Fruit fly (Drosophila melanogaster) whole organism, embryonic: ENCODE data around the gene Atg6.

Experiments used
- Ada2b ChIP-seq: fragments of 200-800 bp; sonication (Bioruptor generic); IDR thresholded peaks from 2 replicates; pipeline ENCODE4 v1.3.6; 2022; ENCODE audit warnings: missing biosample characterization, missing genetic modification characterization
- Asciz ChIP-seq: fragments of 200-800 bp; sonication (Bioruptor generic); optimal IDR thresholded peaks from 2 replicates; lab custom pipeline; 2017; ENCODE audit warnings: missing biosample characterization, mild to moderate bottlenecking, missing genetic modification characterization, missing genetic modification reagents
- CG1024 ChIP-seq: fragments of 200-800 bp; sonication (Bioruptor generic); IDR thresholded peaks from 2 replicates; pipeline ENCODE4 v1.3.6; 2022; ENCODE audit warnings: missing biosample characterization, missing genetic modification characterization
- CG10274 ChIP-seq: fragments of 200-800 bp; sonication (Bioruptor generic); optimal IDR thresholded peaks from 3 replicates; lab custom pipeline; 2017; ENCODE audit warnings: missing biosample characterization, mild to moderate bottlenecking, missing genetic modification characterization
- CG11504 ChIP-seq: fragments of 200-800 bp; sonication (Bioruptor generic); optimal IDR thresholded peaks from 3 replicates; lab custom pipeline; 2019; ENCODE audit warnings: missing biosample characterization, mild to moderate bottlenecking, missing genetic modification characterization, moderate library complexity
- CG11723 ChIP-seq: fragments of 200-800 bp; sonication (Bioruptor generic); optimal IDR thresholded peaks from 2 replicates; lab custom pipeline; 2017; ENCODE audit warnings: missing biosample characterization, mild to moderate bottlenecking, missing genetic modification characterization
- CG12219 ChIP-seq: fragments of 200-800 bp; sonication (Bioruptor generic); optimal IDR thresholded peaks from 3 replicates; lab custom pipeline; 2018; ENCODE audit warnings: missing biosample characterization, mild to moderate bottlenecking, missing genetic modification characterization
- CG12391 ChIP-seq: fragments of 200-800 bp; sonication (Bioruptor generic); optimal IDR thresholded peaks from 3 replicates; lab custom pipeline; 2018; ENCODE audit warnings: missing biosample characterization, mild to moderate bottlenecking, missing genetic modification characterization, moderate library complexity
- CG1603 ChIP-seq: fragments of 200-800 bp; sonication (Bioruptor generic); optimal IDR thresholded peaks from 2 replicates; lab custom pipeline; 2019; ENCODE audit warnings: missing biosample characterization, mild to moderate bottlenecking, missing genetic modification characterization, moderate library complexity
- CG1647 ChIP-seq: fragments of 200-800 bp; sonication (Bioruptor generic); optimal IDR thresholded peaks from 3 replicates; lab custom pipeline; 2016; ENCODE audit warnings: missing biosample characterization, missing genetic modification characterization
- CG16815 ChIP-seq: fragments of 200-800 bp; sonication (Bioruptor generic); optimal IDR thresholded peaks from 3 replicates; lab custom pipeline; 2017; ENCODE audit warnings: missing biosample characterization, mild to moderate bottlenecking, missing genetic modification characterization
- CG18262 ChIP-seq: fragments of 200-800 bp; optimal IDR thresholded peaks from 3 replicates; lab custom pipeline; 2019; ENCODE audit warnings: missing biosample characterization, mild to moderate bottlenecking, missing genetic modification characterization, moderate library complexity
- CG2116 ChIP-seq: fragments of 200-800 bp; sonication (Bioruptor generic); optimal IDR thresholded peaks from 3 replicates; lab custom pipeline; 2018; ENCODE audit warnings: missing biosample characterization, mild to moderate bottlenecking, missing genetic modification characterization
- CG2678 ChIP-seq: fragments of 200-800 bp; sonication (Bioruptor generic); optimal IDR thresholded peaks from 3 replicates; lab custom pipeline; 2019; ENCODE audit warnings: missing biosample characterization, mild to moderate bottlenecking, missing genetic modification characterization, moderate library complexity
- CG2712 ChIP-seq: fragments of 200-800 bp; optimal IDR thresholded peaks from 3 replicates; lab custom pipeline; 2019; ENCODE audit warnings: missing biosample characterization, mild to moderate bottlenecking, missing genetic modification characterization, moderate library complexity
- CG2889 ChIP-seq: fragments of 200-800 bp; sonication (Bioruptor generic); IDR thresholded peaks from 3 replicates; pipeline ENCODE4 v1.3.6; 2022; ENCODE audit warnings: missing biosample characterization, missing genetic modification characterization
- CG3281 ChIP-seq: fragments of 200-800 bp; sonication (Bioruptor generic); optimal IDR thresholded peaks from 3 replicates; lab custom pipeline; 2017; ENCODE audit warnings: missing biosample characterization, mild to moderate bottlenecking, missing genetic modification characterization
- CG4282 ChIP-seq: fragments of 200-800 bp; sonication (Bioruptor generic); optimal IDR thresholded peaks from 2 replicates; lab custom pipeline; 2016; ENCODE audit warnings: missing biosample characterization, missing genetic modification characterization
- CG7786 ChIP-seq: fragments of 200-800 bp; sonication (Bioruptor generic); optimal IDR thresholded peaks from 2 replicates; lab custom pipeline; 2016; ENCODE audit warnings: missing biosample characterization, missing genetic modification characterization
- CG8765 ChIP-seq: fragments of 200-800 bp; sonication (Bioruptor generic); IDR thresholded peaks from 2 replicates; pipeline ENCODE4 v1.3.6; 2022; ENCODE audit warnings: missing biosample characterization, missing genetic modification characterization
- CG9215 ChIP-seq: fragments of 200-800 bp; sonication (Bioruptor generic); IDR thresholded peaks from 2 replicates; pipeline ENCODE4 v1.3.6; 2022; ENCODE audit warnings: missing biosample characterization, missing genetic modification characterization
- Dbx ChIP-seq: fragments of 200-800 bp; sonication (Bioruptor generic); IDR thresholded peaks from 3 replicates; pipeline ENCODE4 v1.3.6; 2022; ENCODE audit warnings: missing biosample characterization, missing genetic modification characterization
- Dll ChIP-seq: fragments of 200-800 bp; sonication (Bioruptor generic); IDR thresholded peaks from 4 replicates; pipeline ENCODE4 v1.3.6; 2022; ENCODE audit warnings: missing biosample characterization, missing genetic modification characterization; ENCODE audit not compliant: partially characterized antibody
- Eip74EF ChIP-seq, 2 experiments: fragments of 200-800 bp in 1 of 2; fragments of >200 bp in 1 of 2; sonication (Bioruptor generic) in 1 of 2; optimal IDR thresholded peaks; 2 replicates each; lab custom pipeline; 2017 to 2019; ENCODE audit warnings: missing biosample characterization in 2 of 2, missing genetic modification characterization in 2 of 2, mild to moderate bottlenecking in 1 of 2, moderate library complexity in 1 of 2
- H15 ChIP-seq: fragments of 200-800 bp; sonication (Bioruptor generic); IDR thresholded peaks from 3 replicates; pipeline ENCODE4 v1.3.6; 2022; ENCODE audit warnings: missing biosample characterization, missing genetic modification characterization
- NfI ChIP-seq: fragments of 200-800 bp; sonication (Bioruptor generic); optimal IDR thresholded peaks from 3 replicates; lab custom pipeline; 2018; ENCODE audit warnings: missing biosample characterization, mild to moderate bottlenecking, missing genetic modification characterization, moderate library complexity
- Oaz ChIP-seq: fragments of 200-800 bp; sonication (Bioruptor generic); IDR thresholded peaks from 2 replicates; pipeline ENCODE4 v1.3.6; 2022; ENCODE audit warnings: missing biosample characterization, missing genetic modification characterization
- PHDP ChIP-seq: fragments of 200-800 bp; sonication (Bioruptor generic); optimal IDR thresholded peaks from 3 replicates; lab custom pipeline; 2018; ENCODE audit warnings: missing biosample characterization, mild to moderate bottlenecking, missing genetic modification characterization, moderate library complexity
- Ptx1 ChIP-seq: fragments of 200-800 bp; sonication (Bioruptor generic); IDR thresholded peaks from 2 replicates; pipeline ENCODE4 v1.3.6; 2022; ENCODE audit warnings: missing biosample characterization, missing genetic modification characterization
- amos ChIP-seq: fragments of 200-800 bp; sonication (Bioruptor generic); IDR thresholded peaks from 2 replicates; pipeline ENCODE4 v1.3.6; 2022; ENCODE audit warnings: missing biosample characterization, missing genetic modification characterization; ENCODE audit not compliant: partially characterized antibody
- ato ChIP-seq: fragments of 200-800 bp; sonication (Bioruptor generic); IDR thresholded peaks from 2 replicates; pipeline ENCODE4 v1.3.6; 2022; ENCODE audit warnings: missing biosample characterization, missing genetic modification characterization; ENCODE audit not compliant: partially characterized antibody
- cad ChIP-seq: fragments of >200 bp; optimal IDR thresholded peaks from 2 replicates; lab custom pipeline; 2017; ENCODE audit warnings: missing biosample characterization, missing genetic modification characterization
- caup ChIP-seq: fragments of 200-800 bp; sonication (Bioruptor generic); optimal IDR thresholded peaks from 3 replicates; lab custom pipeline; 2017; ENCODE audit warnings: missing biosample characterization, mild to moderate bottlenecking, missing genetic modification characterization, moderate library complexity; ENCODE audit not compliant: severe bottlenecking
- corto ChIP-seq: fragments of 200-800 bp; sonication (Bioruptor generic); optimal IDR thresholded peaks from 2 replicates; lab custom pipeline; 2016; ENCODE audit warnings: missing biosample characterization, mild to moderate bottlenecking, missing genetic modification characterization, moderate library complexity
- dmrt11E ChIP-seq: fragments of 200-800 bp; sonication (Bioruptor generic); optimal IDR thresholded peaks from 3 replicates; lab custom pipeline; 2018; ENCODE audit warnings: missing biosample characterization, mild to moderate bottlenecking, missing genetic modification characterization, moderate library complexity
- dmrt99B ChIP-seq: fragments of 200-800 bp; sonication (Bioruptor generic); optimal IDR thresholded peaks from 2 replicates; lab custom pipeline; 2018; ENCODE audit warnings: missing biosample characterization, mild to moderate bottlenecking, missing genetic modification characterization, moderate library complexity
- ems ChIP-seq: fragments of 200-800 bp; sonication (Bioruptor generic); optimal IDR thresholded peaks from 3 replicates; lab custom pipeline; 2016; ENCODE audit warnings: missing biosample characterization, missing genetic modification characterization
- ftz-f1 ChIP-seq: fragments of 200-800 bp; sonication (Bioruptor generic); optimal IDR thresholded peaks from 2 replicates; lab custom pipeline; 2016; ENCODE audit warnings: missing biosample characterization, missing genetic modification characterization
- gcm ChIP-seq: fragments of 200-800 bp; sonication (Bioruptor generic); optimal IDR thresholded peaks from 2 replicates; lab custom pipeline; 2019; ENCODE audit warnings: missing biosample characterization, mild to moderate bottlenecking, missing genetic modification characterization, moderate library complexity
- grn ChIP-seq: fragments of 200-800 bp; sonication (Bioruptor generic); optimal IDR thresholded peaks from 3 replicates; lab custom pipeline; 2017; ENCODE audit warnings: missing biosample characterization, missing genetic modification characterization
- ham ChIP-seq: fragments of 200-800 bp; sonication (Bioruptor generic); IDR thresholded peaks from 2 replicates; pipeline ENCODE4 v1.3.6; 2022; ENCODE audit warnings: missing biosample characterization, missing genetic modification characterization
- ind ChIP-seq: fragments of 200-800 bp; sonication (Bioruptor generic); optimal IDR thresholded peaks from 3 replicates; lab custom pipeline; 2016; ENCODE audit warnings: missing biosample characterization, missing genetic modification characterization
- klu ChIP-seq: fragments of 200-800 bp; sonication (Bioruptor generic); IDR thresholded peaks from 2 replicates; pipeline ENCODE4 v1.3.6; 2022; ENCODE audit warnings: missing biosample characterization, missing genetic modification characterization
- odd ChIP-seq: fragments of 200-800 bp; sonication (Bioruptor generic); optimal IDR thresholded peaks from 2 replicates; lab custom pipeline; 2017; ENCODE audit warnings: missing biosample characterization, mild to moderate bottlenecking, missing genetic modification characterization
- pum ChIP-seq: fragments of 200-800 bp; sonication (Bioruptor generic); optimal IDR thresholded peaks from 2 replicates; lab custom pipeline; 2016; ENCODE audit warnings: missing biosample characterization, missing genetic modification characterization
- ranshi ChIP-seq: fragments of 200-800 bp; sonication (Bioruptor generic); IDR thresholded peaks from 2 replicates; pipeline ENCODE4 v1.3.6; 2022; ENCODE audit warnings: missing biosample characterization, missing genetic modification characterization
- sug ChIP-seq: fragments of 200-800 bp; optimal IDR thresholded peaks from 2 replicates; lab custom pipeline; 2019; ENCODE audit warnings: missing biosample characterization, mild to moderate bottlenecking, missing genetic modification characterization, moderate library complexity
- tin ChIP-seq: fragments of 200-800 bp; sonication (Bioruptor generic); optimal IDR thresholded peaks from 3 replicates; lab custom pipeline; 2016; ENCODE audit warnings: missing biosample characterization, missing genetic modification characterization
- tll ChIP-seq, 2 experiments: fragments of 200-800 bp in 1 of 2; fragments of >200 bp in 1 of 2; sonication (Bioruptor generic) in 1 of 2; optimal IDR thresholded peaks; 2 replicates each; lab custom pipeline; 2017 to 2019; ENCODE audit warnings: missing biosample characterization in 2 of 2, missing genetic modification characterization in 2 of 2, mild to moderate bottlenecking in 1 of 2, moderate library complexity in 1 of 2
- ttk ChIP-seq: fragments of 200-800 bp; sonication (Bioruptor generic); IDR thresholded peaks from 2 replicates; pipeline ENCODE4 v2.1.2; 2022; ENCODE audit warnings: missing biosample characterization, missing genetic modification characterization
- tx ChIP-seq: fragments of 200-800 bp; sonication (Bioruptor generic); optimal IDR thresholded peaks from 2 replicates; lab custom pipeline; 2016; ENCODE audit warnings: missing biosample characterization, missing genetic modification characterization

Gene Atg6

dm6 chr3R:24073703-24074102 lies 23.1 kb upstream of the Atg6 start (continued):
- TF ChIP-seq sug (tag; lab: Kevin White, UChicago) (no peak), PHDP (tag; lab: Kevin White, UChicago) (peak; percentile 10), pum (GFP tag; lab: Kevin White, UChicago) (no peak), cad (GFP tag; lab: Kevin White, UChicago) (no peak), Oaz (no peak), CG2889 (GFP tag; lab: Robert Waterston, UW) (no peak), CG10274 (GFP tag; lab: Kevin White, UChicago) (no peak), Eip74EF (GFP tag; optimal IDR thresholded peaks at IDR 0.05; lab: Kevin White, UChicago) (no peak), ham (GFP tag; lab: Robert Waterston, UW) (no peak), gcm (GFP tag; lab: Kevin White, UChicago) (no peak), CG1024 (GFP tag; lab: Robert Waterston, UW) (no peak), Dll (GFP tag; lab: Robert Waterston, UW) (no peak), klu (GFP tag; lab: Robert Waterston, UW) (no peak), corto (no peak), CG2678 (tag; lab: Kevin White, UChicago) (peak; percentile 54), tin (no peak), NfI (GFP tag; lab: Kevin White, UChicago) (peak; percentile 26), Asciz (GFP tag; lab: Kevin White, UChicago) (no peak), CG11504 (tag; lab: Kevin White, UChicago) (peak; percentile 36), odd (GFP tag; lab: Kevin White, UChicago) (peak; percentile 1), ems (GFP tag; lab: Kevin White, UChicago) (no peak), CG16815 (GFP tag; lab: Kevin White, UChicago) (no peak), caup (GFP tag; lab: Kevin White, UChicago) (peak; percentile 41), ttk (GFP tag; lab: Robert Waterston, UW) (no peak), ftz-f1 (GFP tag; lab: Kevin White, UChicago) (no peak), CG11723 (GFP tag; lab: Kevin White, UChicago) (no peak), H15 (GFP tag; lab: Robert Waterston, UW) (no peak), dmrt11E (no peak), CG1603 (tag; lab: Kevin White, UChicago) (no peak), CG2712 (tag; lab: Kevin White, UChicago) (no peak), grn (GFP tag; lab: Kevin White, UChicago) (no peak), Ada2b (peak; percentile 5; the same call in 1 of the 2 replicates), CG4282 (no peak), CG12219 (no peak), ato (GFP tag; lab: Robert Waterston, UW) (no peak), CG2116 (GFP tag; lab: Kevin White, UChicago) (no peak), Ptx1 (0 out of 2 replicates have a peak, but pooled peaks have one; percentile 26), Dbx (GFP tag; lab: Robert Waterston, UW) (peak; percentile 65; the same call in 2 of the 3 replicates), tll (GFP tag; optimal IDR thresholded peaks at IDR 0.05; lab: Kevin White, UChicago) (no peak), tx (GFP tag; lab: Kevin White, UChicago) (no peak), CG18262 (tag; lab: Kevin White, UChicago) (no peak), ranshi (GFP tag; lab: Robert Waterston, UW) (0 out of 2 replicates have a peak, but pooled peaks have one; percentile 30), amos (no peak), CG7786 (no peak), ind (GFP tag; lab: Kevin White, UChicago) (peak; percentile 0), CG12391 (tag; lab: Kevin White, UChicago) (no peak), CG9215 (no peak), CG8765 (GFP tag; lab: Robert Waterston, UW) (no peak), dmrt99B (tag; lab: Kevin White, UChicago) (peak; percentile 23), CG3281 (GFP tag; lab: Kevin White, UChicago) (peak; percentile 40), CG1647 (GFP tag; lab: Kevin White, UChicago) (no peak)
